Worm (Caenorhabditis elegans): ENCODE measurements around the gene F08D12.12.

Gene F08D12.12

ce11 chrII:2805566-2805965, 18.7 kb upstream of the F08D12.12 start:
- no peak for TF ChIP-seq hmbx-1 (tag; optimal IDR thresholded peaks at IDR 0.05)
- no peak for TF ChIP-seq scrt-1 (GFP tag; IDR thresholded peaks at IDR 0.05)
- TF ChIP-seq ceh-36 (tag; optimal IDR thresholded peaks at IDR 0.05): no peak
- TF ChIP-seq sea-1 (GFP tag; conservative IDR thresholded peaks at IDR 0.05): no peak
- TF ChIP-seq tbx-37 (GFP tag; conservative IDR thresholded peaks at IDR 0.05): no peak
- no peak for TF ChIP-seq ceh-13 (GFP tag; optimal IDR thresholded peaks at IDR 0.05)
- no peak for TF ChIP-seq B0310.2 (tag; optimal IDR thresholded peaks at IDR 0.05)
- no peak for TF ChIP-seq pes-1 (GFP tag; IDR thresholded peaks at IDR 0.05)
- no peak for TF ChIP-seq ets-7 (tag; optimal IDR thresholded peaks at IDR 0.05)

DNA sequence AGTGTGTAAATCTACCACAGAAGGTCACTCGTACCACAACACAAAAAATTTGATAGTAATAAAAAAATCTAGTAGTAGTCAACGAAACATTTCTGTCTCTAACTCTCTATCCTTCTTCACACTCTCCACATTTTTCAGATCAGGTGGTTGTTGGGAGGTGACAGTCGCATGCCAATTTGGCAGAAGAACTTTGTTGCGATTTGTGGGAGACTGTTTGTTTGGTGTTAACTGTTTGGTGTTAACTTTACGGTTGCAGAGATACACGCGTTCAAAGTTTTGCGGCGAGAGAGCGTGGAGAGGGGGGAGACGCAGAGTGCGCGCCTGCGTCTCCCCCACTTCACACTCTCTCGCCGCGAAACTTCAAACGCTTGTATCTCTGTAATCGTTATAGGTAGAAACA, 18.1 kb upstream of the F08D12.12 start:
- TF ChIP-seq F13C5.2 (tag; optimal IDR thresholded peaks at IDR 0.05) (no peak), scrt-1 (GFP tag; IDR thresholded peaks at IDR 0.05) (no peak), ceh-13 (GFP tag; optimal IDR thresholded peaks at IDR 0.05) (no peak), pes-1 (GFP tag; IDR thresholded peaks at IDR 0.05) (no peak), tra-4 (tag; optimal IDR thresholded peaks at IDR 0.05) (no peak), B0310.2 (tag; optimal IDR thresholded peaks at IDR 0.05) (no peak), ama-1 (optimal IDR thresholded peaks at IDR 0.05) (no peak)

ce11 chrII:2804245-2804644, 17.4 kb upstream of the F08D12.12 start:
- no peak for TF ChIP-seq hmbx-1 (tag; optimal IDR thresholded peaks at IDR 0.05)
- no peak for TF ChIP-seq B0310.2 (tag; optimal IDR thresholded peaks at IDR 0.05)
- no peak for TF ChIP-seq flt-1 (GFP tag; IDR thresholded peaks at IDR 0.05)
- no peak for TF ChIP-seq tbx-37 (GFP tag; conservative IDR thresholded peaks at IDR 0.05)
- no peak for TF ChIP-seq tra-4 (tag; optimal IDR thresholded peaks at IDR 0.05)
- TF ChIP-seq ama-1 (optimal IDR thresholded peaks at IDR 0.05): no peak
- TF ChIP-seq hmg-4 (GFP tag; optimal IDR thresholded peaks at IDR 0.05): no peak

DNA sequence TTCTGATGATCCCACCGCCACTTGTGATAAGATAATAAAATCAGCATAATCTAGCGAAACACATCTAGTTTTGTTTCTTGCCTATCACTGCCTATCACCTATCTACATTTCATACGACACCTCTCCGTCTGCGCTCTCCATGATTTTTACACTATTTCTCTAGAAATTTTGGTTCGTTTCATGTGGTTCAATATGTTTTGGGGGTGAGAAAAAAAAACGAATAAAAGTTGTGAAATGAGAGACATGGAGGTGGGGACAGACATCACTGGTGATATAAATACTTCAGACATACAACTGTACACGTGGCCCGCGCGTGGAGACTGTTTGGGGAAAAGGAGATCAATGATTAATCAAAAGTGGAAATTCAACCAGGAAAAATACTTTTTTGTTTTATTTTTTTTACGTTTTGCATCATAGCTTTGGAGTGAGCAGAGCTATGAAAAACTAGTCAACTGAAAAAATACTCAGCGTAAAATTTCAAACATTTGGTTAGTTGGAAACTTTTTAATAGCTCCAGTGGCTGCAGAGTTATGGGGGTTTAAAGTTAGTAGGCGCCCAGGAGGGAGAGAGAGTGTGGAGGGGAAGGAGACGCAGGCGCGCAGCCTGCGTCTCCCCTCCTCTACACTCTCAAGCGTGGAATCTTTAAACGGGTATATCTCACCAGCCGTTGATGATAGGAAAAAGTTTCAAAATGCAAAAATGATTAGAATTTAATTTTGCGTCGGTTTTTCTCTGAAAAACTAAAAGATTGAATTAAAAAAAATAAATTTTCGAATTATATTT, 16.1 kb upstream of the F08D12.12 start:
- TF ChIP-seq aly-1 (tag; optimal IDR thresholded peaks at IDR 0.05) (no peak), ceh-13 (GFP tag; optimal IDR thresholded peaks at IDR 0.05) (no peak), hmbx-1 (tag; optimal IDR thresholded peaks at IDR 0.05) (no peak), ceh-36 (tag; optimal IDR thresholded peaks at IDR 0.05) (no peak), tra-4 (tag; optimal IDR thresholded peaks at IDR 0.05) (no peak), B0310.2 (tag; optimal IDR thresholded peaks at IDR 0.05) (no peak), ama-1 (optimal IDR thresholded peaks at IDR 0.05) (no peak), flt-1 (GFP tag; IDR thresholded peaks at IDR 0.05) (no peak), ets-7 (tag; optimal IDR thresholded peaks at IDR 0.05) (no peak), tbx-11 (GFP tag; IDR thresholded peaks at IDR 0.05) (no peak), tbx-37 (GFP tag; conservative IDR thresholded peaks at IDR 0.05) (no peak)

- TF ChIP-seq tbx-37 (GFP tag; conservative IDR thresholded peaks at IDR 0.05): no peak
- no peak for TF ChIP-seq ceh-13 (GFP tag; optimal IDR thresholded peaks at IDR 0.05)
- TF ChIP-seq flt-1 (GFP tag; IDR thresholded peaks at IDR 0.05): no peak
- no peak for TF ChIP-seq ceh-36 (tag; optimal IDR thresholded peaks at IDR 0.05)
- no peak for TF ChIP-seq tra-4 (tag; optimal IDR thresholded peaks at IDR 0.05)
Observed at ce11 chrII:2801764-2802163, 14.9 kb upstream of the F08D12.12 start.

- no peak for TF ChIP-seq hmg-4 (GFP tag; optimal IDR thresholded peaks at IDR 0.05)
- TF ChIP-seq B0310.2 (tag; optimal IDR thresholded peaks at IDR 0.05): no peak
- TF ChIP-seq tbx-11 (GFP tag; IDR thresholded peaks at IDR 0.05): no peak
Observed at ce11 chrII:2800550-2801233, 13.8 kb upstream of the F08D12.12 start, which contains the start of gene nhr-119. TSS of gene nhr-119 (minus strand) at chrII:2800600.

DNA sequence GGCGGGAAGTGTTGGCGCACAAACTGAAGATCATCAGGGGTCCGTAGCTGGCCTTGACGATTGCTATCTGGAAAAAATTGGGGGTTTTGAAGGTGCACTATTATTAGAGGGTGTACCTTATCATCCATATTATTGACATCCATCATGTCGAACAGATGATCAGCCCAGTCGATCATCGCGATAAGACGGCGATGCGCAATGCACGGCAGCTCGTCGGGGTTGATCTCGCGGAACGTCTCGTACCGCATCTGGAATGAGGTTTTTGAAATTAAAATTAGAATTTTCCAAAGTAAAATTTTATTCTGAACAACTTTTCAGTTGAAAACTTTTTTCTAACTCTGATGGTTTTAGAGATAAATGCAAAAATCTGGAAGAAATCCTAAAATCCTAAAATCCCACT, 11.1 kb upstream of the F08D12.12 start:
- TF ChIP-seq sea-1 (GFP tag; conservative IDR thresholded peaks at IDR 0.05) (no peak), aly-1 (tag; optimal IDR thresholded peaks at IDR 0.05) (no peak), hnd-1 (tag; optimal IDR thresholded peaks at IDR 0.05) (no peak), pes-1 (GFP tag; IDR thresholded peaks at IDR 0.05) (no peak), ceh-36 (tag; optimal IDR thresholded peaks at IDR 0.05) (no peak), ceh-13 (GFP tag; optimal IDR thresholded peaks at IDR 0.05) (no peak), B0310.2 (tag; optimal IDR thresholded peaks at IDR 0.05) (no peak), ama-1 (optimal IDR thresholded peaks at IDR 0.05) (no peak), hmbx-1 (tag; optimal IDR thresholded peaks at IDR 0.05) (no peak), ets-7 (tag; optimal IDR thresholded peaks at IDR 0.05) (no peak), tbx-11 (GFP tag; IDR thresholded peaks at IDR 0.05) (no peak), scrt-1 (GFP tag; IDR thresholded peaks at IDR 0.05) (no peak), F13C5.2 (tag; optimal IDR thresholded peaks at IDR 0.05) (no peak), hmg-4 (GFP tag; optimal IDR thresholded peaks at IDR 0.05) (no peak), tbx-37 (GFP tag; conservative IDR thresholded peaks at IDR 0.05) (no peak), tra-4 (tag; optimal IDR thresholded peaks at IDR 0.05) (no peak), flt-1 (GFP tag; IDR thresholded peaks at IDR 0.05) (no peak)

DNA sequence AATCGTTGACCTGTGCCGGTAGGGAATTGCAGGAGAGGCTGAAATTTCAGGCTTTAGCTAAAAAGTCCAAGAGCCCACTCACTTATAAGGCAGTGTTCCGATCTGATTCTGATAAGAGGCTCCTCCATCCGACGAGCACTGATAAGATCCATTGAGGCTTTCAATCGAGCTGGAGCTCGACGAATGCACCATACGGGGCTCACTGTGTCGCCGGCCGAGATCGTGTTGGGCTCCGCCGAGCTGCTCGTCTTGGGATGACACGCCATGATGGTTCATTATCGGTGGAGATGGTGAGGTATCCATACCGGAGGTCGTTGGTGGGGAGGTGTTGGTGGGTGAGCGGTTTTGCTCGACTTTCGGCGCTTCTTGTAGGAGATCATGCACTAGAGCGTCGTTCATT, 9.6 kb upstream of the F08D12.12 start:
- no peak for TF ChIP-seq aly-1 (tag; optimal IDR thresholded peaks at IDR 0.05)
- no peak for TF ChIP-seq tbx-11 (GFP tag; IDR thresholded peaks at IDR 0.05)
- TF ChIP-seq ceh-36 (tag; optimal IDR thresholded peaks at IDR 0.05): no peak
- no peak for TF ChIP-seq ceh-13 (GFP tag; optimal IDR thresholded peaks at IDR 0.05)
- TF ChIP-seq hnd-1 (tag; optimal IDR thresholded peaks at IDR 0.05): no peak
- TF ChIP-seq ets-7 (tag; optimal IDR thresholded peaks at IDR 0.05): no peak
- TF ChIP-seq hmbx-1 (tag; optimal IDR thresholded peaks at IDR 0.05): no peak
- TF ChIP-seq tra-4 (tag; optimal IDR thresholded peaks at IDR 0.05): no peak
- TF ChIP-seq pes-1 (GFP tag; IDR thresholded peaks at IDR 0.05): no peak
- TF ChIP-seq F13C5.2 (tag; optimal IDR thresholded peaks at IDR 0.05): no peak
- no peak for TF ChIP-seq hmg-4 (GFP tag; optimal IDR thresholded peaks at IDR 0.05)
- TF ChIP-seq ama-1 (optimal IDR thresholded peaks at IDR 0.05): no peak
- no peak for TF ChIP-seq scrt-1 (GFP tag; IDR thresholded peaks at IDR 0.05)
- TF ChIP-seq sea-1 (GFP tag; conservative IDR thresholded peaks at IDR 0.05): no peak
- TF ChIP-seq B0310.2 (tag; optimal IDR thresholded peaks at IDR 0.05): no peak
- TF ChIP-seq flt-1 (GFP tag; IDR thresholded peaks at IDR 0.05): no peak
- TF ChIP-seq tbx-37 (GFP tag; conservative IDR thresholded peaks at IDR 0.05): no peak

Data from whole organism, early embryonic.